Worm (Caenorhabditis elegans) whole organism, L2 larva: ENCODE results near the gene srd-17.

Experiments used
- C34F6.9 ChIP-seq: fragments of 150-350 bp; optimal IDR thresholded peaks from 2 replicates; lab custom pipeline; 2014; ENCODE audit warnings: missing biosample characterization, missing genetic modification characterization
- F13H6.1 ChIP-seq: sonication (generic microtip); optimal IDR thresholded peaks from 2 replicates; lab custom pipeline; 2016; ENCODE audit warnings: missing genetic modification characterization, missing compliant biosample characterization
- R02D3.7 ChIP-seq: fragments of 150-350 bp; optimal IDR thresholded peaks from 2 replicates; lab custom pipeline; 2014; ENCODE audit warnings: missing biosample characterization, missing genetic modification characterization
- Y55F3AM.14 ChIP-seq: fragments of 200-800 bp; sonication (Bioruptor generic); optimal IDR thresholded peaks from 2 replicates; lab custom pipeline; 2018; ENCODE audit warnings: mild to moderate bottlenecking, missing genetic modification characterization, missing compliant biosample characterization
- ZK546.5 ChIP-seq: sonication (generic microtip); optimal IDR thresholded peaks from 2 replicates; lab custom pipeline; 2017; ENCODE audit warnings: missing biosample characterization, missing genetic modification characterization
- alr-1 ChIP-seq: fragments of 150-350 bp; optimal IDR thresholded peaks from 2 replicates; lab custom pipeline; 2014; ENCODE audit warnings: missing biosample characterization, missing genetic modification characterization
- aly-2 ChIP-seq: fragments of 150-350 bp; optimal IDR thresholded peaks from 2 replicates; lab custom pipeline; 2014; ENCODE audit warnings: missing biosample characterization, missing genetic modification characterization
- ama-1 ChIP-seq: fragments of 150-350 bp; optimal IDR thresholded peaks from 2 replicates; lab custom pipeline; 2018; ENCODE audit warnings: inconsistent platforms
- blmp-1 ChIP-seq: sonication (generic microtip); optimal IDR thresholded peaks from 2 replicates; lab custom pipeline; 2017; ENCODE audit warnings: missing genetic modification characterization, mild to moderate bottlenecking, missing compliant biosample characterization, antibody characterized with exemption, moderate library complexity; ENCODE audit not compliant: insufficient read depth
- ceh-16 ChIP-seq: fragments of 150-350 bp; optimal IDR thresholded peaks from 2 replicates; lab custom pipeline; 2014; ENCODE audit warnings: missing biosample characterization, missing genetic modification characterization
- ceh-82 ChIP-seq: fragments of 150-350 bp; optimal IDR thresholded peaks from 2 replicates; lab custom pipeline; 2014; ENCODE audit warnings: missing biosample characterization, missing genetic modification characterization
- crh-2 ChIP-seq: sonication (generic microtip); optimal IDR thresholded peaks from 2 replicates; lab custom pipeline; 2017; ENCODE audit warnings: missing biosample characterization, missing genetic modification characterization
- egl-27 ChIP-seq: sonication (generic microtip); optimal IDR thresholded peaks from 3 replicates; lab custom pipeline; 2017; ENCODE audit warnings: missing biosample characterization, missing genetic modification reagents, missing genetic modification characterization
- elt-1 ChIP-seq: fragments of 150-350 bp; optimal IDR thresholded peaks from 2 replicates; lab custom pipeline; 2014; ENCODE audit warnings: missing biosample characterization, missing genetic modification characterization
- elt-3 ChIP-seq: sonication (generic microtip); optimal IDR thresholded peaks from 2 replicates; lab custom pipeline; 2017; ENCODE audit warnings: missing biosample characterization, missing genetic modification characterization
- fos-1 ChIP-seq: fragments of 150-350 bp; optimal IDR thresholded peaks from 2 replicates; lab custom pipeline; 2014; ENCODE audit warnings: missing biosample characterization, missing genetic modification characterization
- gmeb-1 ChIP-seq: fragments of 150-350 bp; optimal IDR thresholded peaks from 2 replicates; lab custom pipeline; 2014; ENCODE audit warnings: missing biosample characterization, missing genetic modification characterization
- lin-39 ChIP-seq: fragments of 150-350 bp; optimal IDR thresholded peaks from 2 replicates; lab custom pipeline; 2014; ENCODE audit warnings: missing biosample characterization, missing genetic modification reagents, missing genetic modification characterization
- lsy-2 ChIP-seq, 2 experiments: fragments of 150-350 bp in 1 of 2; sonication (generic microtip) in 1 of 2; optimal IDR thresholded peaks; 2 replicates each; lab custom pipeline; 2014 to 2017; ENCODE audit warnings: missing biosample characterization in 2 of 2, missing genetic modification characterization in 2 of 2
- mab-5 ChIP-seq: fragments of 150-350 bp; optimal IDR thresholded peaks from 2 replicates; lab custom pipeline; 2014; ENCODE audit warnings: missing biosample characterization, missing genetic modification characterization
- mbf-1 ChIP-seq: sonication (generic microtip); optimal IDR thresholded peaks from 2 replicates; lab custom pipeline; 2017; ENCODE audit warnings: missing biosample characterization, missing genetic modification characterization
- mdl-1 ChIP-seq, 2 experiments: fragments of 150-350 bp in 1 of 2; sonication (generic microtip) in 1 of 2; optimal IDR thresholded peaks; 2 replicates each; lab custom pipeline; 2017; ENCODE audit warnings: missing biosample characterization in 2 of 2, missing genetic modification characterization in 2 of 2
- nhr-11 ChIP-seq: fragments of 150-350 bp; optimal IDR thresholded peaks from 2 replicates; lab custom pipeline; 2014; ENCODE audit warnings: missing biosample characterization, missing genetic modification characterization
- nhr-12 ChIP-seq: fragments of 150-350 bp; optimal IDR thresholded peaks from 2 replicates; lab custom pipeline; 2014; ENCODE audit warnings: missing biosample characterization, missing genetic modification characterization
- nhr-129 ChIP-seq: fragments of 150-350 bp; optimal IDR thresholded peaks from 2 replicates; lab custom pipeline; 2014; ENCODE audit warnings: missing biosample characterization, missing genetic modification characterization
- nhr-21 ChIP-seq: fragments of 150-350 bp; optimal IDR thresholded peaks from 2 replicates; lab custom pipeline; 2014; ENCODE audit warnings: missing biosample characterization, missing genetic modification characterization
- nhr-23 ChIP-seq: fragments of 150-350 bp; optimal IDR thresholded peaks from 2 replicates; lab custom pipeline; 2014; ENCODE audit warnings: missing biosample characterization, missing genetic modification reagents, missing genetic modification characterization
- nhr-237 ChIP-seq: fragments of 150-350 bp; optimal IDR thresholded peaks from 2 replicates; lab custom pipeline; 2014; ENCODE audit warnings: missing biosample characterization, missing genetic modification characterization
- nhr-25 ChIP-seq: fragments of 150-350 bp; sonication (generic microtip); optimal IDR thresholded peaks from 3 replicates; lab custom pipeline; 2014; ENCODE audit warnings: missing biosample characterization, missing genetic modification characterization
- nhr-6 ChIP-seq: fragments of 150-350 bp; optimal IDR thresholded peaks from 2 replicates; lab custom pipeline; 2014; ENCODE audit warnings: missing biosample characterization, missing genetic modification characterization
- nhr-77 ChIP-seq: fragments of 150-350 bp; optimal IDR thresholded peaks from 2 replicates; lab custom pipeline; 2014; ENCODE audit warnings: missing biosample characterization, missing genetic modification characterization
- peb-1 ChIP-seq: fragments of 150-350 bp; optimal IDR thresholded peaks from 2 replicates; lab custom pipeline; 2014; ENCODE audit warnings: missing biosample characterization, missing genetic modification characterization
- sem-4 ChIP-seq: fragments of 150-350 bp; optimal IDR thresholded peaks from 2 replicates; lab custom pipeline; 2014; ENCODE audit warnings: missing biosample characterization, missing genetic modification reagents, missing genetic modification characterization
- skn-1 ChIP-seq: sonication (generic microtip); optimal IDR thresholded peaks from 2 replicates; lab custom pipeline; 2017; ENCODE audit warnings: missing biosample characterization, missing genetic modification characterization
- sma-3 ChIP-seq: sonication (generic microtip); optimal IDR thresholded peaks from 2 replicates; lab custom pipeline; 2016; ENCODE audit warnings: missing genetic modification reagents, missing genetic modification characterization, missing compliant biosample characterization
- sma-9 ChIP-seq, 2 experiments: fragments of 150-350 bp in 1 of 2; sonication (generic microtip) in 1 of 2; optimal IDR thresholded peaks; 2 replicates each; lab custom pipeline; 2014 to 2016; ENCODE audit warnings: missing genetic modification characterization in 2 of 2, mild to moderate bottlenecking in 1 of 2, missing biosample characterization in 1 of 2, missing compliant biosample characterization in 1 of 2, missing genetic modification reagents in 1 of 2, moderate library complexity in 1 of 2
- snpc-4 ChIP-seq: fragments of 150-350 bp; optimal IDR thresholded peaks from 2 replicates; lab custom pipeline; 2014; ENCODE audit warnings: missing biosample characterization, missing genetic modification characterization
- unc-39 ChIP-seq: fragments of 150-350 bp; optimal IDR thresholded peaks from 2 replicates; lab custom pipeline; 2014; ENCODE audit warnings: missing biosample characterization, missing genetic modification characterization
- unc-55 ChIP-seq: fragments of 150-350 bp; sonication (generic microtip); optimal IDR thresholded peaks from 3 replicates; lab custom pipeline; 2014; ENCODE audit warnings: missing biosample characterization, missing genetic modification reagents, missing genetic modification characterization
- unc-62 ChIP-seq: fragments of 150-350 bp; optimal IDR thresholded peaks from 2 replicates; lab custom pipeline; 2014; ENCODE audit warnings: missing biosample characterization, missing genetic modification reagents, missing genetic modification characterization
- zag-1 ChIP-seq: fragments of 150-350 bp; optimal IDR thresholded peaks from 2 replicates; lab custom pipeline; 2014; ENCODE audit warnings: missing biosample characterization, missing genetic modification characterization
- ztf-1 ChIP-seq: fragments of 200-800 bp; sonication (Bioruptor generic); conservative IDR thresholded peaks from 2 replicates; pipeline ENCODE4 v1.3.6; 2022; ENCODE audit warnings: missing genetic modification characterization, missing compliant biosample characterization
- ztf-11 ChIP-seq: sonication (generic microtip); optimal IDR thresholded peaks from 2 replicates; lab custom pipeline; 2017; ENCODE audit warnings: missing biosample characterization, missing genetic modification characterization

The srd-17 gene

DNA sequence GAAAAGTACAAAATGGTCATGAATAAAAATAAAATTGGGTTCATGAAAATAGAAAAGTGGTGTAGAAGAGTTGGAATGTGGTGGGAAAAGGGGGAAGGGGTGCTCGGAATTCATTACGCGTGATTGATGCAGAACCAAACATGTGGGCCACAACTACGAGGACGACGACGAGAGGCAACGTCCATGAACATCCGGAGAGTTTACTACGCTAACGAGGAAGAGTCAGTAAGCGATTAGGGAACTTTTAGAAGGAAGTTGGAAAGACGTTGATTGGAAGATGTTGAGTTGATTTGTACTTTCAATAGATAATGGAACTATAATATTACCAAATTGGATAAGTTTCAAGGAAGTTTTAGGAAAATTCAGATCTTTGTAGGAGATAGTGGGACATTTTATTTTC is 30.8 kb downstream of the srd-17 start:
- TF ChIP-seq egl-27 (tag; lab: Kevin White, UChicago) (no peak), nhr-129 (tag; lab: Kevin White, UChicago) (no peak), C34F6.9 (tag; lab: Kevin White, UChicago) (no peak), unc-55 (no peak), alr-1 (tag; lab: Kevin White, UChicago) (no peak), F13H6.1 (tag; lab: Kevin White, UChicago) (no peak), ztf-1 (no peak), sma-3 (GFP tag; lab: Kevin White, UChicago) (no peak), zag-1 (tag; lab: Kevin White, UChicago) (no peak), skn-1 (tag; lab: Kevin White, UChicago) (no peak), nhr-12 (tag; lab: Kevin White, UChicago) (no peak), ZK546.5 (no peak), aly-2 (tag; lab: Kevin White, UChicago) (no peak), nhr-11 (tag; lab: Kevin White, UChicago) (no peak), unc-62 (no peak), mab-5 (tag; lab: Kevin White, UChicago) (no peak)
- TF ChIP-seq, all 48 proteins: peak for 0

DNA sequence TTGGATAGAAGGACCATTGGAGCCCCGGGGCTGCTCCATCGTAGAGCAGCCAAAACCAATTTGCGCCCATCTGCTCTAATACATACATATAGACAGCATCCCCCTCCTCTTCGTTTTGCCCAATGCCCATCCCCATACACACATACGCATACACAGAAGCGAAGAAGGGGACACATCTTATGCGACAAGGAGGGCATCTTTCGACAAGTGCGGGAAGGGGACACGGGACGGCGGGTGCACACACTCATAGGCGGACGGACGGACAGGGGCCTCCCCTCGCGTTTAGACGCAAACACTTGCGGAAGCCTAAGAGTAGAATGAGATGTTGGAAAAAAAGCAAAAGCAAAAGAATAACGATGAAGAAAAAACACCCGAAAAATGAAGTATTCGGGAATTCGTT is 36.1 kb downstream of the srd-17 start:
- peak; percentile 17 for TF ChIP-seq nhr-129 (tag; lab: Kevin White, UChicago)
- peak; percentile 48 for TF ChIP-seq zag-1 (tag; lab: Kevin White, UChicago)
- TF ChIP-seq Y55F3AM.14 (GFP tag; lab: Kevin White, UChicago) = peak; percentile 39
- TF ChIP-seq fos-1 = no peak
- TF ChIP-seq, all 48 proteins: peak for 3

DNA sequence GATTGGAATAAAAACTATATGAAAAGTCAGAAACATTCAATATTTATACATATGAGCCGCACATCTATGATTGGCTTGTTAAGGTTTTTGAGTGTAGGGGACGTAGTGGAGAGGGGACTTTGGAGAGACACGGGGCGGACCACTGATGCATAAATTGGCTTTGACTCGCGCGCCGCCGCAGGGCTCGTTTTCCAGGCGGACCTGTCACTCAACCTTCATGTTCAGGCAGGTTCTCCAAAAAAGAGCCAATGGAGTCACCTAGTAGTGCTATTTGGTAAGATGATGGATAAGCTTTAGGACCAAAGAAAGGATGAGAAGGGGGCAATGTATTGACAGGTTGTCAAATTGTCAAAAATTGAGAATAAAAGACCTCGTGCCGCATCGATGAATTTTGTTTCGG is 37.5 kb downstream of the srd-17 start:
- TF ChIP-seq ama-1 (no peak), nhr-23 (no peak), C34F6.9 (tag; lab: Kevin White, UChicago) (no peak), elt-1 (tag; lab: Kevin White, UChicago) (no peak), nhr-11 (tag; lab: Kevin White, UChicago) (no peak), skn-1 (tag; lab: Kevin White, UChicago) (no peak), ztf-11 (tag; lab: Kevin White, UChicago) (no peak), peb-1 (tag; lab: Kevin White, UChicago) (no peak), ZK546.5 (no peak), snpc-4 (tag; lab: Kevin White, UChicago) (no peak), blmp-1 (tag; lab: Kevin White, UChicago) (no peak), nhr-237 (tag; lab: Kevin White, UChicago) (no peak), nhr-77 (tag; lab: Kevin White, UChicago) (no peak), mab-5 (tag; lab: Kevin White, UChicago) (no peak), lsy-2 (tag; optimal IDR thresholded peaks at IDR 0.05; lab: Kevin White, UChicago) (no peak)

DNA sequence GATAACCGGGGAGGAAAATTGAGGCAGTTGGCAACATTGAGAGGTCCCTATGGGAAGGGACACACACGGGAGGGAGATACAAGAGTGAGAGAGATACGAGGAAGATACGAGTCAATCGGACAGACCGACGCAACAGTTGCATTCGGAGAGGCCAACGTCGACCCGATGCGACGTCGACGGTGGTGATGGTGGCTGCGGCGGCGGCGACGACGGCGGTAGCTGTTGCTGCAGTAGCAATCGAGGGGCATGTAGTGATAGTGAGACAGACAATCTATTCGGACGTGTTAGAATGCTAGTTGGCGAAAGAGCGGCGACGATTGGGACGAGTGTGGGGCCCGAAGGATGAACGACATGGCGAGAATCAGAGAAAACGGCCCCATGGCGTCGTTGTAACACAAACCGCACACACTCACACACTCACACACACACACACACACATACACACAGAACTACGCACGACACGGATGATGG is 39.1 kb downstream of the srd-17 start:
- TF ChIP-seq F13H6.1 (tag; lab: Kevin White, UChicago) = peak; percentile 72
- no peak for TF ChIP-seq lin-39 (tag; lab: Kevin White, UChicago)
- TF ChIP-seq sem-4 (tag; lab: Kevin White, UChicago) = no peak
- TF ChIP-seq skn-1 (tag; lab: Kevin White, UChicago) = no peak
- peak; percentile 31 for TF ChIP-seq C34F6.9 (tag; lab: Kevin White, UChicago)
- TF ChIP-seq nhr-25 (tag; lab: Kevin White, UChicago) = no peak
- no peak for TF ChIP-seq unc-39
- no peak for TF ChIP-seq aly-2 (tag; lab: Kevin White, UChicago)
- TF ChIP-seq unc-55 = no peak
- no peak for TF ChIP-seq nhr-6 (tag; lab: Kevin White, UChicago)
- TF ChIP-seq lsy-2 (tag; optimal IDR thresholded peaks at IDR 0.05; lab: Kevin White, UChicago) = peak in 1 of 2 experiments; percentile 13
- no peak for TF ChIP-seq ztf-11 (tag; lab: Kevin White, UChicago)
- no peak for TF ChIP-seq nhr-237 (tag; lab: Kevin White, UChicago)
- no peak for TF ChIP-seq crh-2 (tag; lab: Kevin White, UChicago)
- no peak for TF ChIP-seq blmp-1 (tag; lab: Kevin White, UChicago)
- TF ChIP-seq elt-3 = no peak
- TF ChIP-seq sma-9 (GFP tag; optimal IDR thresholded peaks at IDR 0.05; lab: Kevin White, UChicago) = peak; percentile 2
- no peak for TF ChIP-seq sma-9 (tag; optimal IDR thresholded peaks at IDR 0.05; lab: Kevin White, UChicago)
- TF ChIP-seq R02D3.7 = no peak
- no peak for TF ChIP-seq gmeb-1
- TF ChIP-seq mdl-1 (tag; optimal IDR thresholded peaks at IDR 0.05; lab: Kevin White, UChicago) = no peak
- TF ChIP-seq nhr-12 (tag; lab: Kevin White, UChicago) = no peak
- no peak for TF ChIP-seq snpc-4 (tag; lab: Kevin White, UChicago)
- TF ChIP-seq zag-1 (tag; lab: Kevin White, UChicago) = no peak
- TF ChIP-seq sma-3 (GFP tag; lab: Kevin White, UChicago) = peak; percentile 5
- TF ChIP-seq ceh-82 (tag; lab: Kevin White, UChicago) = no peak
- no peak for TF ChIP-seq ceh-16 (tag; lab: Kevin White, UChicago)
- TF ChIP-seq Y55F3AM.14 (GFP tag; lab: Kevin White, UChicago) = peak; percentile 56
- TF ChIP-seq elt-1 (tag; lab: Kevin White, UChicago) = no peak
- TF ChIP-seq fos-1 = no peak
- no peak for TF ChIP-seq nhr-21
- TF ChIP-seq nhr-129 (tag; lab: Kevin White, UChicago) = peak; percentile 28
- TF ChIP-seq mbf-1 = no peak
- TF ChIP-seq ztf-1 = no peak
- TF ChIP-seq peb-1 (tag; lab: Kevin White, UChicago) = no peak
- TF ChIP-seq alr-1 (tag; lab: Kevin White, UChicago) = no peak
- no peak for TF ChIP-seq egl-27 (tag; lab: Kevin White, UChicago)
- TF ChIP-seq nhr-77 (tag; lab: Kevin White, UChicago) = no peak
- TF ChIP-seq nhr-23 = no peak
- TF ChIP-seq mab-5 (tag; lab: Kevin White, UChicago) = no peak
